Fruit fly (Drosophila melanogaster): ENCODE results near the gene CG42724.

DNA sequence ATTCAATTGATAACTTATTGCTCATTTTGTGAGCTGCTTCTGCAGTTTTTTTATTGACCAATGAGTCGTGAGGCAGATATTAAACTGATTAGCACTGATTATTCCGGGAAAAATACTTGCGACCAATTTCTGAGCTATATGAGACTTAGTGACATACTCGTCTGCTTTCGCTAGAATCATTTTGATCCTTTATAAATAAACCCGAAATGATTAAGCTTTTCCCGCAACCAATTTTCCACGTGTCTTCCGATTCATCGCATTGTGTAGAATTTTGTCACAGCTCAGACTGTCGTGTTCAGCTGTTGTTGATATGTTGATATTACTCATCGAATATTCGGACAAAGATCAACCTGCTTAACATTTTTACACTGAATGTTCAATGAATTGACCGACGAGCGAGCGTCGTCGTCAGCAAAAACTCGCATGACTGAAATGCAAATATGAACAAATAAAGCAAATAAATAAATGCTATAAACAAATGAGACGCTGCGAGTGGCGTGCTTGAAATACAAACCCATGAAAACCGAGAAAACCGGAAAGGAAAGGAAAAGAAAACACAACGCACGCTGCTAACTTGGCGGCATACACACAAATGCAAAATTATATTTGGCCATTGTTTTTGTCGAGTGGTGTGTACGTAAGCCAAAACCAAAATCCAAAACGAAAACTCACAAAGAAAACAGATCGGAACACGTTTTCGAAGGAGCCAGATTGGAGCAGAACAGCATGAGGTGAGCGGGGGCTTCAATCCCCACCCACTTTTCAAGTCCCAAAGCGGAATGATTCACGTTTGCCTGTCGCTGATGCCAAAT lies 32.8 kb upstream of the CG42724 start:
- TF ChIP-seq CG11696 (GFP tag; IDR thresholded peaks at IDR 0.05) (no peak), CG11085 (GFP tag; IDR thresholded peaks at IDR 0.05) (no peak), ato (GFP tag; IDR thresholded peaks at IDR 0.05; ENCODE audit: partially characterized antibody) (no peak), klu (GFP tag; IDR thresholded peaks at IDR 0.05) (no peak), cad (GFP tag; optimal IDR thresholded peaks at IDR 0.05) (no peak), CrebB (tag; optimal IDR thresholded peaks at IDR 0.05) (peak; percentile 5)
